Fruit fly (Drosophila melanogaster) whole organism, wandering third instar larva: ENCODE results near the gene CG42523.

Experiments used
- CrebA ChIP-seq: fragments of 200-800 bp; sonication (Bioruptor generic); optimal IDR thresholded peaks from 2 replicates; lab custom pipeline; 2016; ENCODE audit warnings: missing biosample characterization, mild to moderate bottlenecking, missing genetic modification characterization, borderline replicate concordance
- Hnf4 ChIP-seq: fragments of 200-800 bp; sonication (Bioruptor generic); optimal IDR thresholded peaks from 2 replicates; lab custom pipeline; 2016; ENCODE audit warnings: missing biosample characterization, mild to moderate bottlenecking, missing genetic modification characterization
- Myc ChIP-seq: fragments of >200 bp; optimal IDR thresholded peaks from 2 replicates; lab custom pipeline; 2017
- N ChIP-seq: fragments of >200 bp; optimal IDR thresholded peaks from 2 replicates; lab custom pipeline; 2018; ENCODE audit warnings: missing biosample characterization, missing external identifiers, missing genetic modification characterization
- Vsx2 ChIP-seq: fragments of 200-300, 225-300 bp; sonication (Bioruptor generic); optimal IDR thresholded peaks from 2 replicates; lab custom pipeline; 2018; ENCODE audit warnings: missing biosample characterization, missing genetic modification characterization; ENCODE audit not compliant: partially characterized antibody
- brk ChIP-seq: fragments of 200-800 bp; sonication (Bioruptor generic); optimal IDR thresholded peaks from 2 replicates; lab custom pipeline; 2016; ENCODE audit warnings: missing biosample characterization, mild to moderate bottlenecking, missing genetic modification characterization
- pan ChIP-seq: fragments of >200 bp; optimal IDR thresholded peaks from 2 replicates; lab custom pipeline; 2017
- tai ChIP-seq: sonication (Bioruptor generic); optimal IDR thresholded peaks from 2 replicates; lab custom pipeline; 2016; ENCODE audit warnings: missing biosample characterization, missing genetic modification characterization

The CG42523 gene

dm6 chr2L:4811491-4812058 is 48.9 kb downstream of the CG42523 start (continued):
- TF ChIP-seq pan, result no peak
- TF ChIP-seq, all 38 proteins: peak for 16

DNA sequence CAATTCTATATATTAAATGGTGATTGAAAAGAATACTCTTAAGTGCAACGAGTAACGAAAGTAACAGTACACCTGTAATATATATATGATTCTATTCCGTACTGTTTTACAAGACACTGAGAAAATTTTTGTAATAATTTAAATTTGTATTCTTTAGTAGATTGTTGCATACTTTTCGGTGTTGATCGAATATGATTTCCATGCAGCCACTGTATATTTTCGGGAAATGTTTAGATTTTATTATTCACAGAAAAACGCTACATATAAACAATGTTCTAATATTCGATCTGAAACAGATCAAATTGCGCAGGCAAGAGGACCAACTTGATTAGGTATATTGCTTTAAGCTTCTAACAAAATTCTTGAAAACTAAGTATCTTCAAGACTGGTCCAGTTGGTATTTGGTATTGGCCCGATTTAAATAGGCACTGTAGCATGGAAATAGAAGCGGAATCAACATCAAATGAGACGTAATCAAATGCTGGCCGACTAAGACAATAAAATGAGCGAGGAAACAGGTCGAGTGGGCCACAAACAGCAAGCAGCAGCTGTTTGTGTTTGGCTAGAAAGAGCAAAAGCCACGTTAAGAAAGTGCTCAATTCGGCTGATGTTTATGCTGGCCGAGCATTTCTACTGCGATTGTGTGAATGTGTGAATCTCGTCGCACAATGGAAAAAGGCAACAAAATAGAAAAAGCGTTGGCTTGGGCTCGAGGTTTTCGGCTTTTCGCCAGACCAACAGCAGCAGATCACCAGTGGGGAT is 49.7 kb downstream of the CG42523 start, which contains the start of gene CG15629:
Gene CG15629 (plus strand): TSS at position 749 of the 762 bp plus-strand sequence.
- TF ChIP-seq CrebA (GFP tag; lab: Kevin White, UChicago) (no peak), N (peak; percentile 18), brk (GFP tag; lab: Kevin White, UChicago) (peak; percentile 40), Myc (peak; percentile 81), tai (peak; percentile 49)

dm6 chr2L:4813023-4813339 is 50.3 kb downstream of the CG42523 start:
- TF ChIP-seq Hnf4 (GFP tag; lab: Kevin White, UChicago) (no peak), Vsx2 (GFP tag; lab: Kevin White, UChicago) (peak; percentile 17)
